Fruit fly (Drosophila melanogaster) whole organism, embryonic: Measurements from ENCODE around the gene Mybbp1A.

Experiments used
- ATbp ChIP-seq: fragments of 200-800 bp; sonication (Bioruptor generic); optimal IDR thresholded peaks from 2 replicates; lab custom pipeline; 2017; ENCODE audit warnings: missing biosample characterization, mild to moderate bottlenecking, missing genetic modification characterization, missing genetic modification reagents
- Adf1 ChIP-seq: fragments of 200-800 bp; sonication (Bioruptor generic); IDR thresholded peaks from 2 replicates; pipeline ENCODE4 v1.3.6; 2022; ENCODE audit warnings: missing biosample characterization, missing genetic modification characterization
- BEAF-32 ChIP-seq: fragments of 200-800 bp; sonication (Bioruptor generic); optimal IDR thresholded peaks from 3 replicates; lab custom pipeline; 2017; ENCODE audit warnings: missing biosample characterization, missing genetic modification characterization, mild to moderate bottlenecking, moderate library complexity, missing genetic modification reagents
- CG10267 ChIP-seq: fragments of 200-800 bp; sonication (Bioruptor generic); optimal IDR thresholded peaks from 2 replicates; lab custom pipeline; 2018; ENCODE audit warnings: missing biosample characterization, mild to moderate bottlenecking, missing genetic modification characterization, moderate library complexity
- CG11504 ChIP-seq: fragments of 200-800 bp; sonication (Bioruptor generic); optimal IDR thresholded peaks from 3 replicates; lab custom pipeline; 2019; ENCODE audit warnings: missing biosample characterization, mild to moderate bottlenecking, missing genetic modification characterization, moderate library complexity
- CG13287 ChIP-seq: fragments of 200-800 bp; sonication (Bioruptor generic); IDR thresholded peaks from 2 replicates; pipeline ENCODE4 v1.3.6; 2022; ENCODE audit warnings: missing biosample characterization, missing genetic modification characterization; ENCODE audit not compliant: partially characterized antibody
- CG14710 ChIP-seq: fragments of 200-800 bp; sonication (Bioruptor generic); optimal IDR thresholded peaks from 3 replicates; lab custom pipeline; 2019; ENCODE audit warnings: missing biosample characterization, mild to moderate bottlenecking, missing genetic modification characterization, moderate library complexity
- CG15479 ChIP-seq: fragments of 200-800 bp; sonication (Bioruptor generic); optimal IDR thresholded peaks from 3 replicates; lab custom pipeline; 2019; ENCODE audit warnings: missing biosample characterization, mild to moderate bottlenecking, missing genetic modification characterization, moderate library complexity
- CG1603 ChIP-seq: fragments of 200-800 bp; sonication (Bioruptor generic); optimal IDR thresholded peaks from 2 replicates; lab custom pipeline; 2019; ENCODE audit warnings: missing biosample characterization, mild to moderate bottlenecking, missing genetic modification characterization, moderate library complexity
- CG18476 ChIP-seq: fragments of 200-800 bp; sonication (Bioruptor generic); optimal IDR thresholded peaks from 2 replicates; lab custom pipeline; 2016; ENCODE audit warnings: missing biosample characterization, mild to moderate bottlenecking, missing genetic modification characterization
- CG2116 ChIP-seq: fragments of 200-800 bp; sonication (Bioruptor generic); optimal IDR thresholded peaks from 3 replicates; lab custom pipeline; 2018; ENCODE audit warnings: missing biosample characterization, mild to moderate bottlenecking, missing genetic modification characterization
- CG2120 ChIP-seq: fragments of 200-800 bp; sonication (Bioruptor generic); optimal IDR thresholded peaks from 3 replicates; lab custom pipeline; 2016; ENCODE audit warnings: missing biosample characterization, missing genetic modification characterization
- CG2129 ChIP-seq: fragments of 200-800 bp; sonication (Bioruptor generic); IDR thresholded peaks from 2 replicates; pipeline ENCODE4 v1.3.6; 2022; ENCODE audit warnings: missing biosample characterization, missing genetic modification characterization; ENCODE audit not compliant: partially characterized antibody
- CG30020 ChIP-seq: fragments of 200-800 bp; optimal IDR thresholded peaks from 2 replicates; lab custom pipeline; 2019; ENCODE audit warnings: missing biosample characterization, mild to moderate bottlenecking, missing genetic modification characterization, moderate library complexity
- CG30431 ChIP-seq: fragments of 200-800 bp; sonication (Bioruptor generic); optimal IDR thresholded peaks from 2 replicates; lab custom pipeline; 2017; ENCODE audit warnings: missing biosample characterization, missing genetic modification characterization
- CG34224 ChIP-seq: fragments of 200-800 bp; sonication (Bioruptor generic); IDR thresholded peaks from 3 replicates; pipeline ENCODE4 v1.3.6; 2022; ENCODE audit warnings: missing biosample characterization, missing genetic modification characterization; ENCODE audit not compliant: partially characterized antibody
- CG34376 ChIP-seq: fragments of 200-800 bp; sonication (Bioruptor generic); optimal IDR thresholded peaks from 2 replicates; lab custom pipeline; 2018; ENCODE audit warnings: missing biosample characterization, mild to moderate bottlenecking, missing genetic modification characterization
- CG3995 ChIP-seq: fragments of 200-800 bp; sonication (Bioruptor generic); optimal IDR thresholded peaks from 3 replicates; lab custom pipeline; 2016; ENCODE audit warnings: missing biosample characterization, missing genetic modification characterization
- CG6689 ChIP-seq: fragments of 200-800 bp; sonication (Bioruptor generic); IDR thresholded peaks from 2 replicates; pipeline ENCODE4 v1.3.6; 2022; ENCODE audit warnings: missing biosample characterization, missing genetic modification characterization
- CG6791 ChIP-seq: fragments of 200-800 bp; sonication (Bioruptor generic); IDR thresholded peaks from 3 replicates; pipeline ENCODE4 v1.3.6; 2022; ENCODE audit warnings: missing biosample characterization, missing genetic modification characterization; ENCODE audit not compliant: partially characterized antibody
- CTCF ChIP-seq: fragments of 200-800 bp; sonication (Bioruptor generic); optimal IDR thresholded peaks from 2 replicates; lab custom pipeline; 2017; ENCODE audit warnings: missing biosample characterization, mild to moderate bottlenecking, missing genetic modification characterization, moderate library complexity
- Dp ChIP-seq: fragments of 200-800 bp; sonication (Bioruptor generic); optimal IDR thresholded peaks from 2 replicates; lab custom pipeline; 2018; ENCODE audit warnings: missing biosample characterization, mild to moderate bottlenecking, missing genetic modification characterization, moderate library complexity
- HmgZ ChIP-seq: fragments of 200-800 bp; sonication (Bioruptor generic); optimal IDR thresholded peaks from 2 replicates; lab custom pipeline; 2018; ENCODE audit warnings: missing biosample characterization, mild to moderate bottlenecking, missing genetic modification characterization
- Med ChIP-seq: fragments of 200-800 bp; sonication (Bioruptor generic); peaks from one replicate; lab custom pipeline; 2016; ENCODE audit warnings: missing biosample characterization, missing genetic modification characterization, mild to moderate bottlenecking, inconsistent platforms, moderate library complexity
- Myb ChIP-seq: fragments of 200-800 bp; sonication (Bioruptor generic); optimal IDR thresholded peaks from 2 replicates; lab custom pipeline; 2016; ENCODE audit warnings: missing biosample characterization, missing genetic modification characterization
- Nf-YB ChIP-seq: fragments of 200-800 bp; sonication (Bioruptor generic); optimal IDR thresholded peaks from 3 replicates; lab custom pipeline; 2019; ENCODE audit warnings: missing biosample characterization, mild to moderate bottlenecking, missing genetic modification characterization, moderate library complexity
- Nf-YC ChIP-seq: fragments of 200-800 bp; optimal IDR thresholded peaks from 3 replicates; lab custom pipeline; 2019; ENCODE audit warnings: missing biosample characterization, mild to moderate bottlenecking, missing genetic modification characterization, moderate library complexity
- Scr ChIP-seq: fragments of 200-800 bp; sonication (Bioruptor generic); IDR thresholded peaks from 2 replicates; pipeline ENCODE4 v1.3.6; 2022; ENCODE audit warnings: missing biosample characterization, missing genetic modification characterization; ENCODE audit not compliant: partially characterized antibody
- Xbp1 ChIP-seq: fragments of 200-800 bp; sonication (Bioruptor generic); optimal IDR thresholded peaks from 3 replicates; lab custom pipeline; 2016; ENCODE audit warnings: missing biosample characterization, mild to moderate bottlenecking, missing genetic modification characterization
- amos ChIP-seq: fragments of 200-800 bp; sonication (Bioruptor generic); IDR thresholded peaks from 2 replicates; pipeline ENCODE4 v1.3.6; 2022; ENCODE audit warnings: missing biosample characterization, missing genetic modification characterization; ENCODE audit not compliant: partially characterized antibody
- bab2 ChIP-seq: fragments of 200-800 bp; sonication (Bioruptor generic); optimal IDR thresholded peaks from 2 replicates; lab custom pipeline; 2016; ENCODE audit warnings: missing biosample characterization, missing genetic modification characterization
- bcd ChIP-seq: fragments of 200-800 bp; sonication (Bioruptor generic); optimal IDR thresholded peaks from 2 replicates; lab custom pipeline; 2017; ENCODE audit warnings: missing biosample characterization, mild to moderate bottlenecking, missing genetic modification characterization
- chm ChIP-seq: fragments of 200-800 bp; sonication (Bioruptor generic); IDR thresholded peaks from 2 replicates; pipeline ENCODE4 v1.3.6; 2022; ENCODE audit warnings: missing biosample characterization, missing genetic modification characterization
- ci ChIP-seq: fragments of 200-800 bp; sonication (Bioruptor generic); IDR thresholded peaks from 3 replicates; pipeline ENCODE4 v1.3.6; 2022; ENCODE audit warnings: missing biosample characterization, missing genetic modification characterization
- dysf ChIP-seq: fragments of 200-800 bp; sonication (Bioruptor generic); IDR thresholded peaks from 3 replicates; pipeline ENCODE4 v1.3.6; 2022; ENCODE audit warnings: missing biosample characterization, missing genetic modification characterization
- emc ChIP-seq: fragments of 200-800 bp; sonication (Bioruptor generic); optimal IDR thresholded peaks from 2 replicates; lab custom pipeline; 2016; ENCODE audit warnings: missing biosample characterization, missing genetic modification characterization
- gfzf ChIP-seq: fragments of 200-800 bp; sonication (Bioruptor generic); optimal IDR thresholded peaks from 2 replicates; lab custom pipeline; 2016; ENCODE audit warnings: missing biosample characterization, mild to moderate bottlenecking, missing genetic modification characterization, moderate library complexity
- hbn ChIP-seq: fragments of 200-800 bp; sonication (Bioruptor generic); IDR thresholded peaks from 2 replicates; pipeline ENCODE4 v1.3.6; 2022; ENCODE audit warnings: missing biosample characterization, missing genetic modification characterization; ENCODE audit not compliant: partially characterized antibody
- insv ChIP-seq, 2 experiments: fragments of 200-800 bp; sonication (Bioruptor generic); optimal IDR thresholded peaks; 3 replicates each; lab custom pipeline; 2016 to 2018; ENCODE audit warnings: missing biosample characterization in 2 of 2, missing genetic modification characterization in 2 of 2
- mld ChIP-seq: fragments of 200-800 bp; sonication (Bioruptor generic); IDR thresholded peaks from 3 replicates; pipeline ENCODE4 v1.3.6; 2022; ENCODE audit warnings: missing biosample characterization, missing genetic modification characterization; ENCODE audit not compliant: partially characterized antibody
- pzg ChIP-seq: fragments of 200-800 bp; sonication (Bioruptor generic); optimal IDR thresholded peaks from 3 replicates; lab custom pipeline; 2018; ENCODE audit warnings: missing biosample characterization, mild to moderate bottlenecking, missing genetic modification characterization, moderate library complexity
- sd ChIP-seq: fragments of 200-800 bp; sonication (Bioruptor generic); optimal IDR thresholded peaks from 3 replicates; lab custom pipeline; 2018; ENCODE audit warnings: missing biosample characterization, mild to moderate bottlenecking, missing genetic modification characterization, moderate library complexity
- stwl ChIP-seq: fragments of 200-800 bp; sonication (Bioruptor generic); optimal IDR thresholded peaks from 3 replicates; lab custom pipeline; 2018; ENCODE audit warnings: missing biosample characterization, mild to moderate bottlenecking, missing genetic modification characterization, moderate library complexity
- unc-4 ChIP-seq: fragments of 200-800 bp; sonication (Bioruptor generic); IDR thresholded peaks from 2 replicates; pipeline ENCODE4 v1.3.6; 2022; ENCODE audit warnings: missing biosample characterization, missing genetic modification characterization; ENCODE audit not compliant: partially characterized antibody
- zen2 ChIP-seq: fragments of 200-800 bp; sonication (Bioruptor generic); IDR thresholded peaks from 3 replicates; pipeline ENCODE4 v1.3.6; 2022; ENCODE audit warnings: missing biosample characterization, missing genetic modification characterization; ENCODE audit not compliant: partially characterized antibody
- zf30C ChIP-seq: fragments of 200-800 bp; sonication (Bioruptor generic); optimal IDR thresholded peaks from 3 replicates; lab custom pipeline; 2018; ENCODE audit warnings: missing biosample characterization, mild to moderate bottlenecking, missing genetic modification characterization

Gene Mybbp1A

DNA sequence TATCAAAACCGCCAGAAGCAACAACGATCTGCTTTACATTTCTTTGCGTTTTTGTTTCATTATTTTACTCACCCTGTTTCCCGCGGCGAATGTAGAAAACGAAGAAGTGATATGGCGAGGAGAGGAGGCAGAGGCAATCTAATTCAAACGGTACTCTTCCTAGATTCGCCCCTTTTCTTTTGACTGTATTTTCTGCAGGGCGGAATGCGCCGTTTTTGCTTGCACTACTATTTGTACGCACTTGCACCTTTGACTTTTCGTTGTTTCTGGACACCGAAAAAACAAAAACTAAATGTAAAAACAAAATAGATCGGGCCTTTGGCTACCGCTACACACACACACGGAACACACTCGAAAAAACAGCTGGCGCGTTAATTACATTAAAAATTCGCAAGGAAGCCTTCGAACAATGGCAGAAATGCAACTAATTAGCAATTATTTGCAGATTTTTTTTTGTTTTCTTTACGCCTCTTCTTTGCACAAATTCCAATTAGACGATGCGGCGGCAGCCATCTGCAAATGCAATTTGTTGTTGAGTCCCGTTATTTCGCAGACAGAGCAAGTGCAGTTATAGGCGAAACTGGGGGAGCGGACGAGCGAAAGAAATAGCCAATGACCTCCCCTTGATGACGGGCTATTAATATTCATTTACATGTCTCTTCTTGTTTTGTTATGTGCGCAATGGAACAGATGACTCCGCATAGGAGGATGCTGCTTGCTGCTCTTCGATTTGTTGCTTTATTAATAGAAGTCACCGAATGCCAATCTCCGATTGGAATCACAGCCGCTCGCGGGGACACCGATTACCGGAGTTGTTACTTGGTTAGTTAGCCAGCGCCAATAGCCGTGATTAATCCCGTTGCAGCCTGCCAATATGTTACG, 10.1 kb upstream of the Mybbp1A start:
- no peak for TF ChIP-seq CG6689 (GFP tag; lab: Robert Waterston, UW)
- TF ChIP-seq chm (GFP tag; lab: Robert Waterston, UW), result 0 out of 2 replicates have a peak, but pooled peaks have one; percentile 22
- TF ChIP-seq dysf (GFP tag; lab: Robert Waterston, UW), result no peak
- TF ChIP-seq ATbp (GFP tag; lab: Kevin White, UChicago), result no peak
- no peak for TF ChIP-seq bab2 (GFP tag; lab: Kevin White, UChicago)
- TF ChIP-seq zf30C (GFP tag; lab: Kevin White, UChicago), result peak; percentile 47
- no peak for TF ChIP-seq CG2120
- peak; percentile 34 to 84 for TF ChIP-seq insv (GFP tag; optimal IDR thresholded peaks at IDR 0.05; lab: Kevin White, UChicago)
- TF ChIP-seq CG15479 (GFP tag; lab: Kevin White, UChicago), result peak; percentile 44
- no peak for TF ChIP-seq CG18476
- peak; percentile 74 for TF ChIP-seq CG3995 (GFP tag; lab: Kevin White, UChicago)
- no peak for TF ChIP-seq Xbp1 (GFP tag; lab: Kevin White, UChicago)
- no peak for TF ChIP-seq Nf-YB (GFP tag; lab: Kevin White, UChicago)
- TF ChIP-seq Med (GFP tag; lab: Kevin White, UChicago), result peak; percentile 5

DNA sequence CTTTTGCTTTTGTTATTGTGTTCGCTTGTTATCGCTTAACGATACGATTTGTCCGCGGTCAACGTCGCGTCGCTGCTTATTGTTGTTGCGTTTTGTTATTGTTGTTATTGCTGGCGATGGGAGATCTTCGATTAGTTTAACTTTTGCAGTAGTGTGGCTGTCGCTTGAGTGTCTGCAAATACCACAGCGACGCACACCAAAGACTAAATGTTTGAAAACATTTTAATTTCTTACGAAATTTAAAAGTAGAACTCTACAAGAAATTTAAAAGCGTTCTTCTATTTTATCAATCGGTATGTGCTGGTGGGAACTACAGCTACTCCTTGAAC, 9.5 kb upstream of the Mybbp1A start, which contains the start of gene spdi:
spdi (minus strand) TSS at position 94 of the 329 bp plus-strand sequence.
- TF ChIP-seq CG13287 (peak; percentile 58; the same call in 1 of the 2 replicates), CG2116 (GFP tag; lab: Kevin White, UChicago) (peak; percentile 36), Adf1 (GFP tag; lab: Robert Waterston, UW) (peak; percentile 91), CTCF (GFP tag; lab: Kevin White, UChicago) (peak; percentile 8), zen2 (0 out of 3 replicates have a peak, but pooled peaks have one; percentile 35), pzg (GFP tag; lab: Kevin White, UChicago) (peak; percentile 75), ci (GFP tag; lab: Robert Waterston, UW) (peak; percentile 28; the same call in 1 of the 3 replicates), Dp (GFP tag; lab: Kevin White, UChicago) (peak; percentile 61), CG34224 (GFP tag; lab: Robert Waterston, UW) (peak; percentile 40; the same call in 1 of the 3 replicates), CG11504 (tag; lab: Kevin White, UChicago) (peak; percentile 5), CG10267 (tag; lab: Kevin White, UChicago) (peak; percentile 29), unc-4 (GFP tag; lab: Robert Waterston, UW) (0 out of 2 replicates have a peak, but pooled peaks have one; percentile 36), CG1603 (tag; lab: Kevin White, UChicago) (peak; percentile 38), sd (peak; percentile 58), BEAF-32 (peak; percentile 48), bcd (GFP tag; lab: Kevin White, UChicago) (no peak), gfzf (peak; percentile 86), CG30020 (tag; lab: Kevin White, UChicago) (peak; percentile 12), CG14710 (tag; lab: Kevin White, UChicago) (peak; percentile 18), hbn (GFP tag; lab: Robert Waterston, UW) (peak; percentile 49; the same call in 1 of the 2 replicates), amos (GFP tag; lab: Robert Waterston, UW) (peak; percentile 48; the same call in 1 of the 2 replicates), CG30431 (no peak), CG6791 (GFP tag; lab: Robert Waterston, UW) (peak; percentile 50; the same call in 1 of the 3 replicates), Med (GFP tag; lab: Kevin White, UChicago) (peak; percentile 14), stwl (tag; lab: Kevin White, UChicago) (peak; percentile 81), Myb (peak; percentile 58), HmgZ (tag; lab: Kevin White, UChicago) (peak; percentile 19), CG2129 (GFP tag; lab: Robert Waterston, UW) (no peak), mld (GFP tag; lab: Robert Waterston, UW) (no peak), Scr (GFP tag; lab: Robert Waterston, UW) (peak; percentile 47), emc (no peak), CG34376 (GFP tag; lab: Kevin White, UChicago) (peak; percentile 28), Nf-YC (peak; percentile 66)
